Worm (Caenorhabditis elegans) whole organism, L1 larva: ENCODE measurements around the gene clec-48.
A peak's percentile ranks its signal among the peaks of the same experiment; 100 is the strongest.

Source experiments
- C04F5.9 ChIP-seq: sonication (generic microtip); optimal IDR thresholded peaks from 2 replicates; lab custom pipeline; 2016; ENCODE audit warnings: missing genetic modification characterization, missing compliant biosample characterization
- C16A3.4 ChIP-seq: fragments of 150-350 bp; optimal IDR thresholded peaks from 2 replicates; lab custom pipeline; 2014; ENCODE audit warnings: missing biosample characterization, missing genetic modification characterization
- F16B12.6 ChIP-seq: fragments of 150-350 bp; optimal IDR thresholded peaks from 2 replicates; lab custom pipeline; 2014; ENCODE audit warnings: missing biosample characterization, missing genetic modification characterization
- Y116A8C.19 ChIP-seq: sonication (generic microtip); optimal IDR thresholded peaks from 2 replicates; lab custom pipeline; 2016; ENCODE audit warnings: missing compliant biosample characterization, missing genetic modification characterization, borderline replicate concordance
- ama-1 ChIP-seq: fragments of 150-350 bp; optimal IDR thresholded peaks from 2 replicates; lab custom pipeline; 2014
- blmp-1 ChIP-seq: fragments of 150-350 bp; optimal IDR thresholded peaks from 2 replicates; lab custom pipeline; 2014; ENCODE audit warnings: missing biosample characterization, missing genetic modification characterization
- ceh-63 ChIP-seq: fragments of 200-800 bp; sonication (Bioruptor generic); optimal IDR thresholded peaks from 2 replicates; lab custom pipeline; 2018; ENCODE audit warnings: mild to moderate bottlenecking, missing genetic modification characterization, missing compliant biosample characterization
- ceh-90 ChIP-seq: sonication (generic microtip); optimal IDR thresholded peaks from 2 replicates; lab custom pipeline; 2016; ENCODE audit warnings: missing genetic modification characterization, missing compliant biosample characterization
- ces-1 ChIP-seq: fragments of 150-350 bp; optimal IDR thresholded peaks from 2 replicates; lab custom pipeline; 2014; ENCODE audit warnings: missing biosample characterization, missing genetic modification reagents, missing genetic modification characterization
- dpl-1 ChIP-seq, 3 experiments: fragments of 150-350 bp in 2 of 3; sonication (generic microtip) in 1 of 3; optimal IDR thresholded peaks; 2 replicates each; lab custom pipeline; 2014 to 2017; ENCODE audit warnings: missing biosample characterization in 3 of 3, missing genetic modification characterization in 3 of 3, missing genetic modification reagents in 3 of 3
- efl-1 ChIP-seq, 4 experiments: fragments of 150-350 bp; optimal IDR thresholded peaks in 3 of 4; peaks in 1 of 4; 1 replicate in 1 of 4; 2 replicates in 3 of 4; lab custom pipeline; 2014; ENCODE audit warnings: missing biosample characterization in 2 of 4, missing genetic modification characterization in 2 of 4, missing genetic modification reagents in 2 of 4
- efl-3 ChIP-seq: fragments of 200-800 bp; sonication (Bioruptor generic); optimal IDR thresholded peaks from 2 replicates; lab custom pipeline; 2018; ENCODE audit warnings: mild to moderate bottlenecking, missing genetic modification characterization, missing compliant biosample characterization
- egl-27 ChIP-seq, 2 experiments: fragments of 150-350 bp in 1 of 2; sonication (generic microtip); optimal IDR thresholded peaks; 3 replicates each; lab custom pipeline; 2017 to 2018; ENCODE audit warnings: missing biosample characterization in 2 of 2, missing genetic modification characterization in 2 of 2, missing genetic modification reagents in 2 of 2
- elt-2 ChIP-seq: sonication (generic microtip); optimal IDR thresholded peaks from 2 replicates; lab custom pipeline; 2016; ENCODE audit warnings: missing genetic modification characterization, mild to moderate bottlenecking, inconsistent platforms, missing compliant biosample characterization, missing genetic modification reagents
- ets-5 ChIP-seq: fragments of 200-800 bp; sonication (Bioruptor generic); IDR thresholded peaks from 2 replicates; pipeline ENCODE4 v1.3.6; 2022; ENCODE audit warnings: missing genetic modification characterization, missing compliant biosample characterization
- fkh-10 ChIP-seq: sonication (generic microtip); optimal IDR thresholded peaks from 2 replicates; lab custom pipeline; 2017; ENCODE audit warnings: missing biosample characterization, missing genetic modification reagents, missing genetic modification characterization
- hlh-4 ChIP-seq: sonication (generic microtip); optimal IDR thresholded peaks from 2 replicates; lab custom pipeline; 2016; ENCODE audit warnings: mild to moderate bottlenecking, missing genetic modification characterization, missing compliant biosample characterization
- hpl-2 ChIP-seq: fragments of 150-350 bp; optimal IDR thresholded peaks from 2 replicates; lab custom pipeline; 2014; ENCODE audit warnings: missing biosample characterization, missing genetic modification reagents, missing genetic modification characterization
- irx-1 ChIP-seq: sonication (generic microtip); optimal IDR thresholded peaks from 2 replicates; lab custom pipeline; 2016; ENCODE audit warnings: missing genetic modification characterization, missing compliant biosample characterization
- isw-1 ChIP-seq: fragments of 200-800 bp; sonication (Bioruptor generic); IDR thresholded peaks from 2 replicates; pipeline ENCODE4 v1.3.6; 2022; ENCODE audit warnings: missing genetic modification characterization, missing compliant biosample characterization
- jun-1 ChIP-seq: fragments of 150-350 bp; optimal IDR thresholded peaks from 2 replicates; lab custom pipeline; 2014; ENCODE audit warnings: missing biosample characterization, missing genetic modification reagents, missing genetic modification characterization
- lin-39 ChIP-seq: fragments of 150-350 bp; optimal IDR thresholded peaks from 2 replicates; lab custom pipeline; 2014; ENCODE audit warnings: missing biosample characterization, missing genetic modification reagents, missing genetic modification characterization
- lsy-2 ChIP-seq, 2 experiments: fragments of 150-350 bp; optimal IDR thresholded peaks; 2 replicates each; lab custom pipeline; 2014; ENCODE audit warnings: missing biosample characterization in 2 of 2, missing genetic modification characterization in 2 of 2
- mep-1 ChIP-seq: fragments of 150-350 bp; optimal IDR thresholded peaks from 2 replicates; lab custom pipeline; 2014; ENCODE audit warnings: missing biosample characterization, missing genetic modification characterization
- nhr-20 ChIP-seq: sonication (generic microtip); optimal IDR thresholded peaks from 2 replicates; lab custom pipeline; 2016; ENCODE audit warnings: mild to moderate bottlenecking, missing genetic modification characterization, missing compliant biosample characterization
- nhr-76 ChIP-seq: sonication (generic microtip); optimal IDR thresholded peaks from 2 replicates; lab custom pipeline; 2017; ENCODE audit warnings: missing biosample characterization, missing genetic modification characterization
- nhr-77 ChIP-seq: fragments of 150-350 bp; optimal IDR thresholded peaks from 2 replicates; lab custom pipeline; 2014; ENCODE audit warnings: missing biosample characterization, missing genetic modification characterization
- nhr-84 ChIP-seq: sonication (generic microtip); optimal IDR thresholded peaks from 2 replicates; lab custom pipeline; 2017; ENCODE audit warnings: missing biosample characterization, missing genetic modification characterization
- nhr-85 ChIP-seq: sonication (generic microtip); peaks from one replicate; lab custom pipeline; 2016; ENCODE audit warnings: missing genetic modification characterization, inconsistent platforms, missing compliant biosample characterization
- nhr-90 ChIP-seq: sonication (generic microtip); optimal IDR thresholded peaks from 2 replicates; lab custom pipeline; 2016; ENCODE audit warnings: mild to moderate bottlenecking, missing genetic modification characterization, missing compliant biosample characterization; ENCODE audit not compliant: poor library complexity
- pag-3 ChIP-seq: sonication (generic microtip); optimal IDR thresholded peaks from 2 replicates; lab custom pipeline; 2017; ENCODE audit warnings: missing genetic modification characterization, mild to moderate bottlenecking, missing compliant biosample characterization, antibody characterized with exemption, borderline replicate concordance; ENCODE audit not compliant: insufficient read depth
- pqm-1 ChIP-seq: sonication (generic microtip); optimal IDR thresholded peaks from 3 replicates; lab custom pipeline; 2017; ENCODE audit warnings: missing biosample characterization, missing genetic modification characterization
- rnt-1 ChIP-seq: sonication (generic microtip); optimal IDR thresholded peaks from 2 replicates; lab custom pipeline; 2016; ENCODE audit warnings: mild to moderate bottlenecking, missing genetic modification characterization, moderate library complexity, missing compliant biosample characterization
- snpc-4 ChIP-seq: fragments of 150-350 bp; optimal IDR thresholded peaks from 2 replicates; lab custom pipeline; 2014; ENCODE audit warnings: missing biosample characterization, missing genetic modification characterization
- snu-23 ChIP-seq: sonication (generic microtip); optimal IDR thresholded peaks from 2 replicates; lab custom pipeline; 2016; ENCODE audit warnings: missing genetic modification characterization, missing compliant biosample characterization
- sox-4 ChIP-seq: sonication (generic microtip); optimal IDR thresholded peaks from 2 replicates; lab custom pipeline; 2016; ENCODE audit warnings: missing genetic modification characterization, missing compliant biosample characterization
- tbx-2 ChIP-seq: sonication (generic microtip); optimal IDR thresholded peaks from 2 replicates; lab custom pipeline; 2016; ENCODE audit warnings: missing genetic modification characterization, missing compliant biosample characterization
- unc-62 ChIP-seq: fragments of 150-350 bp; optimal IDR thresholded peaks from 2 replicates; lab custom pipeline; 2014; ENCODE audit warnings: missing biosample characterization, missing genetic modification reagents, missing genetic modification characterization
- vab-15 ChIP-seq: sonication (generic microtip); optimal IDR thresholded peaks from 2 replicates; lab custom pipeline; 2017; ENCODE audit warnings: missing genotype, mild to moderate bottlenecking, missing genetic modification characterization, missing compliant biosample characterization
- zag-1 ChIP-seq: fragments of 150-350 bp; optimal IDR thresholded peaks from 2 replicates; lab custom pipeline; 2014; ENCODE audit warnings: missing biosample characterization, missing genetic modification characterization
- zip-4 ChIP-seq: fragments of 200-800 bp; sonication (Bioruptor generic); optimal IDR thresholded peaks from 2 replicates; lab custom pipeline; 2018; ENCODE audit warnings: mild to moderate bottlenecking, missing genetic modification characterization, moderate library complexity, missing compliant biosample characterization
- ztf-4 ChIP-seq: fragments of 150-350 bp; optimal IDR thresholded peaks from 2 replicates; lab custom pipeline; 2014; ENCODE audit warnings: missing biosample characterization, missing genetic modification characterization

The clec-48 gene

ce11 chrV:18179663-18180062, 21.8 kb downstream of the clec-48 start, which contains the start of gene C31G12.1:
C31G12.1 (plus strand) TSS chrV:18179963.
- TF ChIP-seq sox-4 (tag; lab: Kevin White, UChicago), result no peak
- no peak for TF ChIP-seq ces-1
- TF ChIP-seq isw-1, result no peak
- no peak for TF ChIP-seq pqm-1 (tag; lab: Kevin White, UChicago)
- no peak for TF ChIP-seq lin-39
- no peak for TF ChIP-seq Y116A8C.19 (tag; lab: Kevin White, UChicago)
- no peak for TF ChIP-seq ztf-4 (tag; lab: Kevin White, UChicago)
- TF ChIP-seq vab-15 (tag; lab: Kevin White, UChicago), result no peak
- no peak for TF ChIP-seq pag-3 (tag; lab: Kevin White, UChicago)
- no peak for TF ChIP-seq zip-4 (GFP tag; lab: Kevin White, UChicago)
- no peak for TF ChIP-seq snpc-4 (tag; lab: Kevin White, UChicago)
- TF ChIP-seq unc-62, result no peak

- TF ChIP-seq ama-1 (no peak), mep-1 (tag; lab: Kevin White, UChicago) (no peak), efl-1 (optimal IDR thresholded peaks at IDR 0.05; lab: Kevin White, UChicago) (no peak), efl-1 (GFP tag; optimal IDR thresholded peaks at IDR 0.05 in 1 of 2; lab: Kevin White, UChicago) (no peak), nhr-76 (no peak), snu-23 (no peak), dpl-1 (GFP tag; optimal IDR thresholded peaks at IDR 0.05; lab: Kevin White, UChicago) (no peak), pag-3 (tag; lab: Kevin White, UChicago) (no peak), blmp-1 (tag; lab: Kevin White, UChicago) (no peak), Y116A8C.19 (tag; lab: Kevin White, UChicago) (no peak), hpl-2 (GFP tag; lab: Kevin White, UChicago) (no peak), snpc-4 (tag; lab: Kevin White, UChicago) (no peak), nhr-85 (tag; lab: Kevin White, UChicago) (no peak), zag-1 (tag; lab: Kevin White, UChicago) (no peak), jun-1 (tag; lab: Kevin White, UChicago) (no peak)
Measured at ce11 chrV:18184910-18185309, 27.1 kb downstream of the clec-48 start, which contains the start of gene C31G12.3. C31G12.3 (plus strand) TSS chrV:18185210.

DNA sequence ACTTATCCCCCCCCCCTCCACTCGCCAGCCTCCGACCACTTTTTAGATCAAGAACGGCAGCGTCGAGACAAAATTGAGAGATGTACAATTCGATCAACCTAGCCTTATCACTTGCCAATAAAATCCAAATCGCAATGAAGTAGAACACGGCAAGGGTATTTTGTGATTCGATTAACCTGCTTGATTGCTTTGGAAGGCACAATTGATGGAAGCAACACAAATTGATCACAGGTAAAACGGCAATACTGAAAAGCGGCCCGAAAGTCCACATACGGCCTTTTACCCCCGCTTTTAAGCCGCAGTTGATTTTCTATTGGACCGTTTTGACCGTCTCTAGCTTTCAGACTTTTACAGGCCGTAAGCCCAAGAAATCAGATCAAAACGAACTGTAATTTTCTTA, 30.5 kb downstream of the clec-48 start, which contains the start of gene clec-245:
Gene clec-245, minus strand, starts transcription at position 101 of the 400 bp plus-strand sequence.
- no peak for TF ChIP-seq C04F5.9 (tag; lab: Kevin White, UChicago)
- TF ChIP-seq nhr-85 (tag; lab: Kevin White, UChicago), result peak; percentile 60

- TF ChIP-seq vab-15 (tag; lab: Kevin White, UChicago), result no peak
- no peak for TF ChIP-seq nhr-84 (tag; lab: Kevin White, UChicago)
- TF ChIP-seq F16B12.6, result no peak
- TF ChIP-seq, all 84 proteins: peak for 0
Measured at ce11 chrV:18189181-18189580, 31.4 kb downstream of the clec-48 start, which contains the start of gene clec-246. clec-246 (plus strand) TSS chrV:18189481.

ce11 chrV:18191128-18191527, 33.3 kb downstream of the clec-48 start, which contains the start of gene clec-42:
clec-42 (plus strand) TSS chrV:18191412.
- TF ChIP-seq pqm-1 (tag; lab: Kevin White, UChicago) (no peak), nhr-90 (peak; percentile 2), elt-2 (peak; percentile 88), efl-1 (optimal IDR thresholded peaks at IDR 0.05; lab: Kevin White, UChicago) (no peak), efl-1 (GFP tag; optimal IDR thresholded peaks at IDR 0.05 in 1 of 2; lab: Kevin White, UChicago) (peak in 1 of 2 experiments; percentile 8)

- no peak for TF ChIP-seq zip-4 (GFP tag; lab: Kevin White, UChicago)
- TF ChIP-seq efl-3 (GFP tag; lab: Kevin White, UChicago), result no peak
- TF ChIP-seq efl-1 (optimal IDR thresholded peaks at IDR 0.05; lab: Kevin White, UChicago), result no peak
- no peak for TF ChIP-seq efl-1 (GFP tag; optimal IDR thresholded peaks at IDR 0.05 in 1 of 2; lab: Kevin White, UChicago)
- TF ChIP-seq ets-5, result no peak
- no peak for TF ChIP-seq C16A3.4 (tag; lab: Kevin White, UChicago)
- no peak for TF ChIP-seq egl-27 (tag; optimal IDR thresholded peaks at IDR 0.05; lab: Kevin White, UChicago)
- no peak for TF ChIP-seq ceh-63 (GFP tag; lab: Kevin White, UChicago)
- TF ChIP-seq fkh-10 (GFP tag; lab: Kevin White, UChicago), result no peak
- TF ChIP-seq irx-1, result no peak
- no peak for TF ChIP-seq tbx-2
- TF ChIP-seq lsy-2 (tag; optimal IDR thresholded peaks at IDR 0.05; lab: Kevin White, UChicago), result no peak
- TF ChIP-seq rnt-1 (tag; lab: Kevin White, UChicago), result no peak
- TF ChIP-seq unc-62, result no peak
- TF ChIP-seq ceh-90 (tag; lab: Kevin White, UChicago), result no peak
- TF ChIP-seq nhr-77 (tag; lab: Kevin White, UChicago), result no peak
- no peak for TF ChIP-seq elt-2
- no peak for TF ChIP-seq nhr-20 (tag; lab: Kevin White, UChicago)
- TF ChIP-seq hlh-4 (tag; lab: Kevin White, UChicago), result no peak
Measured at ce11 chrV:18195006-18195405, 37.2 kb downstream of the clec-48 start, which contains the start of gene F16H6.3. F16H6.3 (plus strand) TSS chrV:18195306.
